Fruit fly (Drosophila melanogaster): ENCODE data around the gene Ran.

Ran gene

DNA sequence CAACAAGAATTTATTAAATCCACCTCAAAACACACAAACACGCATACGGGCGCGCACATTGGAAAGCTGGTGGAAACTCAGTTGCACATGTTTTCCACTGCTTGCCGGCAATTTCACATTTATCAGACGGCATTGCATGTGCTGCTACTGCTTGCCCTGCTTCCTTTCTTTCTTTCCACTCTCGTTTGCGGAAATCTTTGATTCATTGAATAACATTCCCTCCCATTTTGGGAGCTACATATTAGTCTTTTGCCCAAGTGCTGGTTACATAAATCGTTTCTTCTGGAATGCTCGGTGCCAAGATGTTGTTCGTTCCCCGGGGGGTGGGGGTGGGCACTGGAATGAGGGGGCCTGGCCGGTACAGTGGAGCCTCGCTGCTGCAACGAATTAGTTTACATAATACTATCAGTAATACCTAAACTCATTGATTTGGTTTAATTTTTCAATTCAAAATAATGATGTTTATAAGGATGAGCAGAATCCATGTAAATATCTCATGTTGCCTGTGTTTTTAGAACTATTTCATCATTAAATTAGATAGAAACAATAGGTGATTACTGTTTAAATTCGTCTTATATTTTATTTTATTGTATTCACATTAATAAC, 39.6 kb downstream of the Ran start (continued):
- TF ChIP-seq CG10979 (tag; optimal IDR thresholded peaks at IDR 0.05) (no peak), ems (GFP tag; optimal IDR thresholded peaks at IDR 0.05) (no peak), row (GFP tag; IDR thresholded peaks at IDR 0.05) (peak; percentile 52), Hr39 (optimal IDR thresholded peaks at IDR 0.05) (no peak), CG31388 (GFP tag; optimal IDR thresholded peaks at IDR 0.05) (no peak), Lpt (GFP tag; optimal IDR thresholded peaks at IDR 0.05) (no peak), schlank (tag; optimal IDR thresholded peaks at IDR 0.05) (no peak), run (tag; optimal IDR thresholded peaks at IDR 0.05) (no peak), CG5953 (GFP tag; IDR thresholded peaks at IDR 0.05) (no peak), sd (tag; optimal IDR thresholded peaks at IDR 0.05) (peak; percentile 41), peb (GFP tag; IDR thresholded peaks at IDR 0.05) (no peak), CG13775 (GFP tag; optimal IDR thresholded peaks at IDR 0.05) (no peak), CG13296 (GFP tag; optimal IDR thresholded peaks at IDR 0.05) (no peak), CG31224 (GFP tag; IDR thresholded peaks at IDR 0.05) (no peak), CG17361 (GFP tag; IDR thresholded peaks at IDR 0.05) (no peak), dati (GFP tag; IDR thresholded peaks at IDR 0.05) (no peak), ttk (GFP tag; IDR thresholded peaks at IDR 0.05) (no peak), CG15073 (GFP tag; optimal IDR thresholded peaks at IDR 0.05) (no peak), CG3838 (GFP tag; optimal IDR thresholded peaks at IDR 0.05) (no peak), CG10209 (GFP tag; optimal IDR thresholded peaks at IDR 0.05) (no peak), Camta (GFP tag; optimal IDR thresholded peaks at IDR 0.05) (no peak), CG1792 (GFP tag; optimal IDR thresholded peaks at IDR 0.05) (no peak), CG3847 (GFP tag; IDR thresholded peaks at IDR 0.05) (no peak), CG18476 (GFP tag; optimal IDR thresholded peaks at IDR 0.05) (no peak), pho (GFP tag; optimal IDR thresholded peaks at IDR 0.05) (no peak), Kr (GFP tag; optimal IDR thresholded peaks at IDR 0.05) (no peak), CG17829 (tag; optimal IDR thresholded peaks at IDR 0.05) (no peak), CG17612 (GFP tag; IDR thresholded peaks at IDR 0.05) (no peak), chm (GFP tag; IDR thresholded peaks at IDR 0.05) (0 out of 2 replicates have a peak, but pooled peaks have one; percentile 37), danr (GFP tag; IDR thresholded peaks at IDR 0.05) (no peak), trem (tag; optimal IDR thresholded peaks at IDR 0.05) (no peak), CG4404 (GFP tag; IDR thresholded peaks at IDR 0.05) (no peak), CG1233 (GFP tag; optimal IDR thresholded peaks at IDR 0.05) (no peak), pros (GFP tag; optimal IDR thresholded peaks at IDR 0.05) (peak; percentile 59), bcd (GFP tag; optimal IDR thresholded peaks at IDR 0.05) (no peak), Xbp1 (GFP tag; optimal IDR thresholded peaks at IDR 0.05) (peak; percentile 29), sc (optimal IDR thresholded peaks at IDR 0.05) (no peak), sc (GFP tag; optimal IDR thresholded peaks at IDR 0.05) (no peak), Mes4 (GFP tag; optimal IDR thresholded peaks at IDR 0.05) (no peak), Dek (tag; optimal IDR thresholded peaks at IDR 0.05) (no peak), btn (GFP tag; optimal IDR thresholded peaks at IDR 0.05) (no peak), CG7745 (tag; optimal IDR thresholded peaks at IDR 0.05) (no peak), CG3995 (GFP tag; optimal IDR thresholded peaks at IDR 0.05) (no peak), maf-S (GFP tag; optimal IDR thresholded peaks at IDR 0.05) (no peak), CG2202 (tag; optimal IDR thresholded peaks at IDR 0.05) (no peak), vnd (GFP tag; IDR thresholded peaks at IDR 0.05; ENCODE audit: partially characterized antibody) (no peak), MESR4 (GFP tag; optimal IDR thresholded peaks at IDR 0.05) (no peak), lola (GFP tag; optimal IDR thresholded peaks at IDR 0.05) (no peak), CG4617 (GFP tag; optimal IDR thresholded peaks at IDR 0.05; ENCODE audit: borderline replicate concordance) (no peak), B-H2 (GFP tag; optimal IDR thresholded peaks at IDR 0.05) (no peak), vfl (GFP tag; optimal IDR thresholded peaks at IDR 0.05) (no peak), CG13894 (tag; optimal IDR thresholded peaks at IDR 0.05) (no peak)

Data from whole organism, embryonic.